Fruit fly (Drosophila melanogaster) whole organism, embryonic: Measurements from ENCODE around the gene Edg78E.
A peak's percentile ranks its signal among the peaks of the same experiment; 100 is the strongest.

Experiments
- Ada2b ChIP-seq: fragments of 200-800 bp; sonication (Bioruptor generic); IDR thresholded peaks from 2 replicates; pipeline ENCODE4 v1.3.6; 2022; ENCODE audit warnings: missing biosample characterization, missing genetic modification characterization
- Adf1 ChIP-seq: fragments of 200-800 bp; sonication (Bioruptor generic); IDR thresholded peaks from 2 replicates; pipeline ENCODE4 v1.3.6; 2022; ENCODE audit warnings: missing biosample characterization, missing genetic modification characterization
- BEAF-32 ChIP-seq: fragments of 200-800 bp; sonication (Bioruptor generic); optimal IDR thresholded peaks from 3 replicates; lab custom pipeline; 2017; ENCODE audit warnings: missing biosample characterization, missing genetic modification characterization, mild to moderate bottlenecking, moderate library complexity, missing genetic modification reagents
- Bdp1 ChIP-seq: fragments of 200-800 bp; sonication (Bioruptor generic); optimal IDR thresholded peaks from 3 replicates; lab custom pipeline; 2016; ENCODE audit warnings: missing biosample characterization, missing genetic modification characterization
- CG10267 ChIP-seq: fragments of 200-800 bp; sonication (Bioruptor generic); optimal IDR thresholded peaks from 2 replicates; lab custom pipeline; 2018; ENCODE audit warnings: missing biosample characterization, mild to moderate bottlenecking, missing genetic modification characterization, moderate library complexity
- CG13424 ChIP-seq: fragments of 200-800 bp; sonication (Bioruptor generic); optimal IDR thresholded peaks from 2 replicates; lab custom pipeline; 2019; ENCODE audit warnings: missing biosample characterization, mild to moderate bottlenecking, missing genetic modification characterization, moderate library complexity
- CG15011 ChIP-seq: fragments of 200-800 bp; sonication (Bioruptor generic); optimal IDR thresholded peaks from 3 replicates; lab custom pipeline; 2018; ENCODE audit warnings: missing biosample characterization, mild to moderate bottlenecking, missing genetic modification characterization
- CG17359 ChIP-seq: fragments of 200-800 bp; sonication (Bioruptor generic); optimal IDR thresholded peaks from 3 replicates; lab custom pipeline; 2018; ENCODE audit warnings: missing biosample characterization, mild to moderate bottlenecking, missing genetic modification characterization, moderate library complexity
- CG34224 ChIP-seq: fragments of 200-800 bp; sonication (Bioruptor generic); IDR thresholded peaks from 3 replicates; pipeline ENCODE4 v1.3.6; 2022; ENCODE audit warnings: missing biosample characterization, missing genetic modification characterization; ENCODE audit not compliant: partially characterized antibody
- CG3726 ChIP-seq: fragments of 200-800 bp; sonication (Bioruptor generic); IDR thresholded peaks from 3 replicates; pipeline ENCODE4, ENCODE4 v1.3.6; 2022; ENCODE audit warnings: missing biosample characterization, missing genetic modification characterization
- CG3838 ChIP-seq: fragments of 200-800 bp; sonication (Bioruptor generic); optimal IDR thresholded peaks from 3 replicates; lab custom pipeline; 2016; ENCODE audit warnings: missing biosample characterization, missing genetic modification characterization
- CG4730 ChIP-seq: fragments of 200-800 bp; sonication (Bioruptor generic); IDR thresholded peaks from 2 replicates; pipeline ENCODE4 v1.3.6; 2022; ENCODE audit warnings: missing biosample characterization, missing genetic modification characterization
- CG6254 ChIP-seq: fragments of 200-800 bp; sonication (Bioruptor generic); optimal IDR thresholded peaks from 3 replicates; lab custom pipeline; 2017; ENCODE audit warnings: mild to moderate bottlenecking, missing biosample characterization, missing genetic modification reagents, missing genetic modification characterization
- CG6791 ChIP-seq: fragments of 200-800 bp; sonication (Bioruptor generic); IDR thresholded peaks from 3 replicates; pipeline ENCODE4 v1.3.6; 2022; ENCODE audit warnings: missing biosample characterization, missing genetic modification characterization; ENCODE audit not compliant: partially characterized antibody
- CG6854 ChIP-seq: fragments of 200-800 bp; sonication (Bioruptor generic); optimal IDR thresholded peaks from 3 replicates; lab custom pipeline; 2017; ENCODE audit warnings: missing biosample characterization, mild to moderate bottlenecking, missing genetic modification characterization
- CG7987 ChIP-seq: fragments of 200-800 bp; sonication (Bioruptor generic); optimal IDR thresholded peaks from 2 replicates; lab custom pipeline; 2018; ENCODE audit warnings: missing biosample characterization, mild to moderate bottlenecking, missing genetic modification characterization, moderate library complexity
- CG9817 ChIP-seq: fragments of 200-800 bp; sonication (Bioruptor generic); optimal IDR thresholded peaks from 2 replicates; lab custom pipeline; 2018; ENCODE audit warnings: missing biosample characterization, mild to moderate bottlenecking, missing genetic modification characterization, moderate library complexity
- Dfd ChIP-seq, 2 experiments: fragments of >200 bp; optimal IDR thresholded peaks; 2 replicates each; lab custom pipeline; 2017; ENCODE audit warnings: missing biosample characterization in 2 of 2, missing genetic modification characterization in 2 of 2
- Dip3 ChIP-seq: fragments of 200-800 bp; sonication (Bioruptor generic); optimal IDR thresholded peaks from 3 replicates; lab custom pipeline; 2016; ENCODE audit warnings: missing biosample characterization, missing genetic modification characterization
- Dp ChIP-seq: fragments of 200-800 bp; sonication (Bioruptor generic); optimal IDR thresholded peaks from 2 replicates; lab custom pipeline; 2018; ENCODE audit warnings: missing biosample characterization, mild to moderate bottlenecking, missing genetic modification characterization, moderate library complexity
- HLH4C ChIP-seq: fragments of 200-800 bp; sonication (Bioruptor generic); IDR thresholded peaks from 3 replicates; pipeline ENCODE4 v1.3.6; 2022; ENCODE audit warnings: missing biosample characterization, missing genetic modification characterization; ENCODE audit not compliant: partially characterized antibody
- Hmx ChIP-seq: fragments of 200-800 bp; sonication (Bioruptor generic); optimal IDR thresholded peaks from 2 replicates; lab custom pipeline; 2016; ENCODE audit warnings: missing biosample characterization, missing genetic modification characterization
- Jarid2 ChIP-seq: fragments of 200-800 bp; sonication (Bioruptor generic); optimal IDR thresholded peaks from 3 replicates; lab custom pipeline; 2017; ENCODE audit warnings: mild to moderate bottlenecking, missing biosample characterization, missing genetic modification reagents, missing genetic modification characterization
- MESR4 ChIP-seq: fragments of 200-800 bp; sonication (Bioruptor generic); optimal IDR thresholded peaks from 2 replicates; lab custom pipeline; 2018; ENCODE audit warnings: missing biosample characterization, mild to moderate bottlenecking, missing genetic modification characterization, moderate library complexity
- Mad ChIP-seq: fragments of 200-800 bp; sonication (Bioruptor generic); optimal IDR thresholded peaks from 2 replicates; lab custom pipeline; 2016; ENCODE audit warnings: missing biosample characterization, missing genetic modification characterization
- Max ChIP-seq: fragments of 200-800 bp; sonication (Bioruptor generic); optimal IDR thresholded peaks from 2 replicates; lab custom pipeline; 2016; ENCODE audit warnings: missing biosample characterization, mild to moderate bottlenecking, missing genetic modification characterization
- Mes4 ChIP-seq: fragments of 200-800 bp; sonication (Bioruptor generic); optimal IDR thresholded peaks from 2 replicates; lab custom pipeline; 2016; ENCODE audit warnings: missing biosample characterization, missing genetic modification characterization
- NFAT ChIP-seq: fragments of 200-800 bp; sonication (Bioruptor generic); IDR thresholded peaks from 2 replicates; pipeline ENCODE4 v1.3.6; 2022; ENCODE audit warnings: missing biosample characterization, missing genetic modification characterization
- NK7.1 ChIP-seq: fragments of 200-800 bp; sonication (Bioruptor generic); optimal IDR thresholded peaks from 3 replicates; lab custom pipeline; 2016; ENCODE audit warnings: missing biosample characterization, missing genetic modification characterization
- Nf-YC ChIP-seq: fragments of 200-800 bp; optimal IDR thresholded peaks from 3 replicates; lab custom pipeline; 2019; ENCODE audit warnings: missing biosample characterization, mild to moderate bottlenecking, missing genetic modification characterization, moderate library complexity
- Opbp ChIP-seq: fragments of 200-800 bp; sonication (Bioruptor generic); IDR thresholded peaks from 3 replicates; pipeline ENCODE4 v1.3.6; 2022; ENCODE audit warnings: missing biosample characterization, missing genetic modification characterization; ENCODE audit not compliant: partially characterized antibody
- Ravus ChIP-seq: fragments of 200-800 bp; sonication (Bioruptor generic); IDR thresholded peaks from 2 replicates; pipeline ENCODE4 v1.3.6; 2022; ENCODE audit warnings: missing biosample characterization, missing genetic modification characterization
- aop ChIP-seq: fragments of 200-800 bp; sonication (Bioruptor generic); IDR thresholded peaks from 2 replicates; pipeline ENCODE4 v1.3.6; 2022; ENCODE audit warnings: missing biosample characterization, missing genetic modification characterization
- ase ChIP-seq: fragments of 200-800 bp; sonication (Bioruptor generic); IDR thresholded peaks from 3 replicates; pipeline ENCODE4 v1.3.6; 2022; ENCODE audit warnings: missing biosample characterization, missing genetic modification characterization
- br ChIP-seq: fragments of >200 bp; optimal IDR thresholded peaks from 2 replicates; lab custom pipeline; 2017
- dimm ChIP-seq: fragments of 200-800 bp; sonication (Bioruptor generic); IDR thresholded peaks from 2 replicates; pipeline ENCODE4 v1.3.6; 2022; ENCODE audit warnings: missing biosample characterization, missing genetic modification characterization
- emc ChIP-seq: fragments of 200-800 bp; sonication (Bioruptor generic); optimal IDR thresholded peaks from 2 replicates; lab custom pipeline; 2016; ENCODE audit warnings: missing biosample characterization, missing genetic modification characterization
- fd102C ChIP-seq: fragments of 200-800 bp; sonication (Bioruptor generic); optimal IDR thresholded peaks from 2 replicates; lab custom pipeline; 2018; ENCODE audit warnings: missing biosample characterization, mild to moderate bottlenecking, missing genetic modification characterization, moderate library complexity
- grau ChIP-seq: fragments of 200-800 bp; optimal IDR thresholded peaks from 3 replicates; lab custom pipeline; 2019; ENCODE audit warnings: missing biosample characterization, mild to moderate bottlenecking, missing genetic modification characterization, moderate library complexity
- gro ChIP-seq: fragments of 200-800 bp; sonication (Bioruptor generic); optimal IDR thresholded peaks from 2 replicates; lab custom pipeline; 2016; ENCODE audit warnings: missing biosample characterization, missing genetic modification characterization
- knrl ChIP-seq: fragments of 200-800 bp; sonication (Bioruptor generic); IDR thresholded peaks from 3 replicates; pipeline ENCODE4 v1.3.6; 2022; ENCODE audit warnings: missing biosample characterization, missing genetic modification characterization; ENCODE audit not compliant: partially characterized antibody
- nmo ChIP-seq: fragments of 200-800 bp; sonication (Bioruptor generic); optimal IDR thresholded peaks from 2 replicates; lab custom pipeline; 2018; ENCODE audit warnings: missing biosample characterization, mild to moderate bottlenecking, missing genetic modification characterization, moderate library complexity
- nom ChIP-seq: fragments of 200-800 bp; sonication (Bioruptor generic); optimal IDR thresholded peaks from 2 replicates; lab custom pipeline; 2017; ENCODE audit warnings: missing biosample characterization, missing genetic modification characterization, mild to moderate bottlenecking, moderate library complexity, missing genetic modification reagents
- odd ChIP-seq: fragments of 200-800 bp; sonication (Bioruptor generic); optimal IDR thresholded peaks from 2 replicates; lab custom pipeline; 2017; ENCODE audit warnings: missing biosample characterization, mild to moderate bottlenecking, missing genetic modification characterization
- org-1 ChIP-seq: fragments of 200-800 bp; sonication (Bioruptor generic); optimal IDR thresholded peaks from 2 replicates; lab custom pipeline; 2017; ENCODE audit warnings: missing biosample characterization, missing genetic modification characterization
- sd ChIP-seq: fragments of 200-800 bp; sonication (Bioruptor generic); optimal IDR thresholded peaks from 3 replicates; lab custom pipeline; 2018; ENCODE audit warnings: missing biosample characterization, mild to moderate bottlenecking, missing genetic modification characterization, moderate library complexity
- sim ChIP-seq: fragments of 200-800 bp; sonication (Bioruptor generic); IDR thresholded peaks from 2 replicates; pipeline ENCODE4 v1.3.6; 2022; ENCODE audit warnings: missing biosample characterization, missing genetic modification characterization
- sob ChIP-seq: fragments of 200-800 bp; sonication (Bioruptor generic); IDR thresholded peaks from 2 replicates; pipeline ENCODE4 v1.3.6; 2022; ENCODE audit warnings: missing biosample characterization, missing genetic modification characterization
- ssp ChIP-seq: fragments of 200-800 bp; sonication (Bioruptor generic); IDR thresholded peaks from 2 replicates; pipeline ENCODE4 v1.3.6; 2022; ENCODE audit warnings: missing biosample characterization, missing genetic modification characterization
- usp ChIP-seq: fragments of >200 bp; optimal IDR thresholded peaks from 2 replicates; lab custom pipeline; 2017; ENCODE audit warnings: missing biosample characterization, missing genetic modification characterization
- wdn ChIP-seq: fragments of 200-800 bp; sonication (Bioruptor generic); IDR thresholded peaks from 2 replicates; pipeline ENCODE4 v1.3.6; 2022; ENCODE audit warnings: missing biosample characterization, missing genetic modification characterization

Edg78E gene

DNA sequence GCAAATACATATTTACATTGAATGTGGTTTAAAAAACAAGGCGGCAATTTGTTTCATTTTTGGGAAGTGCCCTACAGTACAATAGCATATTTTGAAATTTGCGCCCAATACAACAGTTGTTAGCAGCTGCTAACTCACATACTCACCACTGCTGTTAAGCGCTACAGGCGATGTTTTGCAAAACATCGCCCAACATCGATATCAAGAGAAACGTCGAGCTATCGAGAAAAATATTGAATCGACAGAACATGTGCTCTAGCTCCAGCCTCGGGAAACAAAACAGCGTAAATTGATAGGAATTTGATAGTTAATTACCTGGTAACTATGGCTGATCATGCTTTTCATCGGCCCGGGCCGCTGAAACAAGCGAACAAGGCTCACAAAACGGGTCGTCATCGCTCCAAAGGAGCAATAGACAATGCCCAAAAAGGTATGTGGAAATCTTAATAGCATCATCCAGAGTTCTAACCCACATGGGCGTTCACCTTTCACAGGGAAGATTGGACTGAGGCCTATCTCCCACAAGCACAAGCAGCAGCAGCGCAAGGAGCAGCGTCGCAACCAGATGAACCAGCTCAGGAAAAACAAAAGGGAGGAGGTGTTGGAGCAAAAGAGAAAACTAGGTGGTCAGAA lies 37.5 kb upstream of the Edg78E start, which contains the start of gene Tsr1 (continued):
- TF ChIP-seq Ada2b (GFP tag; lab: Robert Waterston, UW): no peak
- no peak for TF ChIP-seq CG13424 (tag; lab: Kevin White, UChicago)
- no peak for TF ChIP-seq NK7.1 (GFP tag; lab: Kevin White, UChicago)
- TF ChIP-seq CG6854: no peak
- TF ChIP-seq CG6791 (GFP tag; lab: Robert Waterston, UW): peak; percentile 82
- no peak for TF ChIP-seq ase (GFP tag; lab: Robert Waterston, UW)
- no peak for TF ChIP-seq CG3726 (GFP tag; lab: Robert Waterston, UW)
- peak; percentile 76 for TF ChIP-seq Max (GFP tag; lab: Kevin White, UChicago)
- TF ChIP-seq nmo (GFP tag; lab: Kevin White, UChicago): no peak
- no peak for TF ChIP-seq emc (GFP tag; lab: Kevin White, UChicago)
- peak; percentile 88 for TF ChIP-seq Dp
- TF ChIP-seq org-1 (GFP tag; lab: Kevin White, UChicago): no peak
- no peak for TF ChIP-seq CG7987 (GFP tag; lab: Kevin White, UChicago)
- TF ChIP-seq sim: no peak
- peak; percentile 94 for TF ChIP-seq CG34224
- TF ChIP-seq sob: no peak
- TF ChIP-seq Hmx (GFP tag; lab: Kevin White, UChicago): no peak
- TF ChIP-seq Opbp (GFP tag; lab: Robert Waterston, UW): peak; percentile 89
- no peak for TF ChIP-seq CG3838 (GFP tag; lab: Kevin White, UChicago)
- TF ChIP-seq Adf1 (GFP tag; lab: Robert Waterston, UW): no peak
- TF ChIP-seq usp: no peak
- no peak for TF ChIP-seq ssp (GFP tag; lab: Robert Waterston, UW)
- no peak for TF ChIP-seq br (lab: Kevin White, UChicago)
- TF ChIP-seq odd (GFP tag; lab: Kevin White, UChicago): no peak
- TF ChIP-seq Ravus (GFP tag; lab: Robert Waterston, UW): no peak
- TF ChIP-seq Mes4: no peak
- no peak for TF ChIP-seq CG9817
- TF ChIP-seq NFAT (GFP tag; lab: Robert Waterston, UW): no peak
- TF ChIP-seq Bdp1: no peak
- TF ChIP-seq CG4730 (GFP tag; lab: Robert Waterston, UW): no peak
- TF ChIP-seq BEAF-32 (GFP tag; lab: Kevin White, UChicago): peak; percentile 82
- TF ChIP-seq nom (GFP tag; lab: Kevin White, UChicago): no peak
- no peak for TF ChIP-seq CG6254 (GFP tag; lab: Kevin White, UChicago)
- TF ChIP-seq aop (GFP tag; lab: Robert Waterston, UW): no peak
- TF ChIP-seq gro: no peak
- no peak for TF ChIP-seq grau (tag; lab: Kevin White, UChicago)
- no peak for TF ChIP-seq sd (tag; lab: Kevin White, UChicago)
- TF ChIP-seq MESR4 (GFP tag; lab: Kevin White, UChicago): peak; percentile 81
- no peak for TF ChIP-seq Jarid2 (GFP tag; lab: Kevin White, UChicago)
- TF ChIP-seq wdn (GFP tag; lab: Robert Waterston, UW): no peak
- TF ChIP-seq Dfd (GFP tag; optimal IDR thresholded peaks at IDR 0.05; lab: Kevin White, UChicago): no peak
- TF ChIP-seq Nf-YC (tag; lab: Kevin White, UChicago): no peak
- TF ChIP-seq Mad (GFP tag; lab: Kevin White, UChicago): no peak
- no peak for TF ChIP-seq CG15011
- TF ChIP-seq CG17359 (tag; lab: Kevin White, UChicago): no peak
- TF ChIP-seq dimm: no peak
- TF ChIP-seq CG10267 (tag; lab: Kevin White, UChicago): no peak
- TF ChIP-seq HLH4C (GFP tag; lab: Robert Waterston, UW): peak; percentile 80
- TF ChIP-seq Dip3 (GFP tag; lab: Kevin White, UChicago): no peak
- no peak for TF ChIP-seq fd102C (GFP tag; lab: Kevin White, UChicago)
- peak; percentile 76; the same call in 2 of the 3 replicates for TF ChIP-seq knrl (GFP tag; lab: Robert Waterston, UW)
